Worm (Caenorhabditis elegans) whole organism, late embryonic: ENCODE data around the gene R03H10.6.
A peak's percentile ranks its signal among the peaks of the same experiment; 100 is the strongest.

Experiments
- ceh-34 ChIP-seq: sonication (generic microtip); optimal IDR thresholded peaks from 2 replicates; lab custom pipeline; 2016; ENCODE audit warnings: mild to moderate bottlenecking, missing genetic modification characterization, missing compliant biosample characterization
- che-1 ChIP-seq: sonication (generic microtip); optimal IDR thresholded peaks from 2 replicates; lab custom pipeline; 2016; ENCODE audit warnings: mild to moderate bottlenecking, missing genetic modification characterization, missing compliant biosample characterization
- sox-2 ChIP-seq: fragments of 200-800 bp; sonication (Bioruptor generic); IDR thresholded peaks from 2 replicates; pipeline ENCODE4 v1.3.6; 2022; ENCODE audit warnings: missing genetic modification reagents, missing genetic modification characterization, missing compliant biosample characterization
- ttx-3 ChIP-seq: sonication (generic microtip); optimal IDR thresholded peaks from 2 replicates; lab custom pipeline; 2016; ENCODE audit warnings: missing genetic modification reagents, missing genetic modification characterization, missing compliant biosample characterization
- unc-86 ChIP-seq: sonication (generic microtip); optimal IDR thresholded peaks from 2 replicates; lab custom pipeline; 2016; ENCODE audit warnings: missing genetic modification characterization, missing compliant biosample characterization
- zip-5 ChIP-seq: sonication (generic microtip); optimal IDR thresholded peaks from 2 replicates; lab custom pipeline; 2016; ENCODE audit warnings: missing genetic modification characterization, missing compliant biosample characterization

- TF ChIP-seq ttx-3 (tag; lab: Kevin White, UChicago) (no peak), unc-86 (tag; lab: Kevin White, UChicago) (no peak), che-1 (tag; lab: Kevin White, UChicago) (no peak), ceh-34 (peak; percentile 33), sox-2 (GFP tag; lab: Robert Waterston, UW) (no peak), zip-5 (tag; lab: Kevin White, UChicago) (no peak)
These were observed 10.7 kb upstream of the R03H10.6 start for ce11 chrII:4183979-4184378.
